Worm (Caenorhabditis elegans) whole organism, L4/young adult: ENCODE results near the gene F02E8.4.
A peak's percentile ranks its signal among the peaks of the same experiment; 100 is the strongest.

Source experiments
- W03F9.2 ChIP-seq: fragments of 150-350 bp; optimal IDR thresholded peaks from 2 replicates; lab custom pipeline; 2014; ENCODE audit warnings: missing biosample characterization, missing genetic modification characterization
- dao-5 ChIP-seq: sonication (generic microtip); optimal IDR thresholded peaks from 2 replicates; lab custom pipeline; 2016; ENCODE audit warnings: missing genotype, missing genetic modification characterization, moderate library complexity, missing compliant biosample characterization
- him-1 ChIP-seq: sonication (generic microtip); optimal IDR thresholded peaks from 2 replicates; lab custom pipeline; 2016; ENCODE audit warnings: missing genotype, missing genetic modification reagents, missing genetic modification characterization, missing compliant biosample characterization

F02E8.4 gene

DNA sequence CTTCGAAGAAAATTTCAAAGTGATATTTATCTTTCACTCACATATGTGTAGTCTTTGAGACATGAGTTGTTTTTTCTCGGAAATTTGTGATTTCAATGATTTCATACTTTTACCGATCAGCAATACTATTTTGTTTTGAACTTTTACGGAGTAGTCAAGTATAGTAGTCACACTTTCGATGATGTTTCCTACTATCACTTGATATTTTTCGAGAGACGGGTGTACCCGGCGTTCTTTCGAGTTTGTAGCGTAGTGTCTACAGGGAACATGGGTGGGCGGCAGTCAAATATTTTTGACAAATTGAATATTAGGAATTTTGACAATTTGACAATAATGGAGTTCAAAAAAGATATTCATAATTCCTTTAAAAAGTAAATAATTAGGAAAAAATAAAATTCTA lies 15.1 kb upstream of the F02E8.4 start:
- TF ChIP-seq dao-5 (tag; lab: Kevin White, UChicago): no peak
- no peak for TF ChIP-seq him-1 (tag; lab: Kevin White, UChicago)
- no peak for TF ChIP-seq W03F9.2 (tag; lab: Kevin White, UChicago)

DNA sequence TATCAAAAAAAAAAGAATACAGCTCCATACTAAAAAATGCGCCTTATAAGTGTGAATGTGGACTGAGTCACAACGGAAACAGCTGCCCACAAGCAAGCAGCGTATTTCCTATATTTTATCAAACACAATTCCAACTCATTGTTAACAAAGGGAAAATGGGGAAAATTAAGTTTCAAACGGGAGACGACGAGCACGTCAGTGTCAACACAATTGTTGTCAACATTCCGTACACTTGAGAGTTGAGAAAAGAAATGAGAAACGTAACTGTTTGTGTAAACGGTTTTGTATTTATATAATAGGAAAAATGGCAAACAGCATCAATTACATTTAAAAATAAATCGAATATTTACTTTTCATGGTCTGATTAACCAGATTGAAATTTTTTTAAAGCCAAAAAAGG lies 14.3 kb upstream of the F02E8.4 start:
- TF ChIP-seq him-1 (tag; lab: Kevin White, UChicago) (no peak), dao-5 (tag; lab: Kevin White, UChicago) (no peak), W03F9.2 (tag; lab: Kevin White, UChicago) (no peak)

DNA sequence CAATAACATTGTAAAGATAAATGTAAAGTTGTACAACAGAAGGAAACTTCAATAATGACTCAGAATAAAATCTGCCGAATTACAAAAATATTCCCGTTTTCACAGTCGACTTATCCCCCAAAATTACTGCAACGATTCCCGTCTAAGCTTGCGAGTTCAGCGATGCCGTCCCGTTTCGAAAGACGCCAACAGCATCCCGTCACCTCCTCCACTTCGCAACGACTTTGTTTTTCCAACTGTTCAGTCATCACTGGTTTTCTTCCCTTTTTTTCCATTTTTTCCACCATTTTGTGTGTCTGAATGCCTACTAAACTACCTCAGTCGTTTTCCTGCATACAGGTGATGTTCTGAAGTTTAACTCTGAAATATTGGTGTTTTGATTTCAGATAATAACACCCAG lies 13.3 kb upstream of the F02E8.4 start, which contains the start of gene F15A8.1:
Gene F15A8.1 (plus strand): TSS at position 301 of the 400 bp plus-strand sequence.
- TF ChIP-seq dao-5 (tag; lab: Kevin White, UChicago) (no peak), him-1 (tag; lab: Kevin White, UChicago) (no peak), W03F9.2 (tag; lab: Kevin White, UChicago) (no peak)

DNA sequence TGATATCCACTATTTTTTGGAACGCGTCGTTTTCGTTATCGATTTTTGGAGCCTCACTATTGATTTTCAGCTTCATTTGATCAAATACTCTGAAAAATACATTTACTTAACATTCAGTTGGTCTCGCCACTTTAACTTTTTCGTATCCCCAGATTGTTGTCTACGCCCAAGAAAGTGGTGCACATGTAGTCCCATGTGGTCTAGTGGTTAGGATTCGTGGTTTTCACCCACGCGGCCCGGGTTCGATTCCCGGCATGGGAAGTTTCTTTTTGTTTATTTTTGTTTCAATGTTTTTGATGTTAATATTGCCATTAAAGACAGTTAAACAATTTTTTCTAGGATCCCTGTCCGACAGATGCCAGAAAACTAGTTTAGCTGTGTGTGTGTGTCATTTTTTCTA lies 9.8 kb upstream of the F02E8.4 start:
- TF ChIP-seq him-1 (tag; lab: Kevin White, UChicago) (peak; percentile 34), dao-5 (tag; lab: Kevin White, UChicago) (peak; percentile 44), W03F9.2 (tag; lab: Kevin White, UChicago) (peak; percentile 16)

DNA sequence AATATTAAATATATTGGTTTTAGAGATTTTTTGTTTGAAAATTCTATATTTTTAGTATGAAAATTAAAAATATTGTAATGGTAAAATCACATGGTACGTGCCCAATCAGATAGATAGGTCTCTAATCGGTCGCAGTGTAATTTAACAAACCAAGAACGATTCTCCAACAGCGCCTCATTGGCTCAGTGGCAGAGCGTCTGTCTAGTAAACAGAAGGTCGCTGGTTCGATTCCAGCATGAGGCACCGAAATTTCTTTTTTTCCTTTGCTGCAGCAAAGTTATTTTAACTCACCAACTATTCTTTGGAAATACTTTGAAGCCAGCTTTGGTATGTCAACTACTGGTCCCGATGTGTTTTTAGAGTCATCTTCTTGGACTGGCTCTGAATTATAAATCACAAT lies 9.1 kb upstream of the F02E8.4 start:
- TF ChIP-seq W03F9.2 (tag; lab: Kevin White, UChicago) (no peak), dao-5 (tag; lab: Kevin White, UChicago) (peak; percentile 49), him-1 (tag; lab: Kevin White, UChicago) (no peak)

DNA sequence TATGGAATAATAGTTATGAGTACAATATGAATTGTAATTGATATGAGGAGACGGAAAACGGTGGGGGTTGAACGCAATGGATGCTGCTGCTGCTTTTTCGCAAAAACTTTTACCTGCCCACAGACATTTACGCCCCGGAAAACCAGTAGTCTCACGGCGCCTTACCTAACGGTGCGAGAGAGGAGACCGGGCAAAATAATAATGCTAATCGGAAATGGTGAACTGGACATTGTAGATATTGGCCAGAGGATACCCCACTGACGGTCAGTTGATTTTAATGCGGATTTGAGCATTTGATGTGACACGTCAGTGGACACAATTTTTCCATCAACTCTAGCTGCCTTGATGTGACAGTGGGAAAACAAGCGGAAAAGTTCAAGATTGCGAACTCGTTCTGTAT lies 5.6 kb upstream of the F02E8.4 start, which contains the start of gene mltn-13:
Gene mltn-13 (minus strand): TSS at position 101 of the 400 bp plus-strand sequence.
- TF ChIP-seq dao-5 (tag; lab: Kevin White, UChicago) (no peak), W03F9.2 (tag; lab: Kevin White, UChicago) (no peak), him-1 (tag; lab: Kevin White, UChicago) (no peak)

DNA sequence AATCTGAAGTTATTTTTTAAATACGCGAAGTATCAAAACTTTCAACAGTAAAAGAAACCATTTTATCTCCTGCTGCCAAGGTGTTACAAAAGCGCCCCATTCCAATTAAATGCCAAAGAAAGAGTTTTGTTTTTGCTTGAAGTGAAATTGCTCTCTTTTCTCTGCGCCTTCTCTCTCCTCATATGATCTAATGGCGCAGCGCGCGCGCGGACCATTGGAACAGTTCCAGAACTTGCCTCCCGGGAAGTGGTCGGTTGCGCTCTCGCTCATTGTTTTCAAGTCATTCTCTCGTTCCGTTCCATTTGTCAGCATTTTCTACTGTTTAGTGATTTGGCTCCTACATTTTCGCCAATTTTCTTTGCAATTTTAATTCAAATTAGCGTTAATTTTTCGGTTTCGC lies 2.0 kb upstream of the F02E8.4 start:
- TF ChIP-seq him-1 (tag; lab: Kevin White, UChicago) (no peak), dao-5 (tag; lab: Kevin White, UChicago) (no peak), W03F9.2 (tag; lab: Kevin White, UChicago) (no peak)

DNA sequence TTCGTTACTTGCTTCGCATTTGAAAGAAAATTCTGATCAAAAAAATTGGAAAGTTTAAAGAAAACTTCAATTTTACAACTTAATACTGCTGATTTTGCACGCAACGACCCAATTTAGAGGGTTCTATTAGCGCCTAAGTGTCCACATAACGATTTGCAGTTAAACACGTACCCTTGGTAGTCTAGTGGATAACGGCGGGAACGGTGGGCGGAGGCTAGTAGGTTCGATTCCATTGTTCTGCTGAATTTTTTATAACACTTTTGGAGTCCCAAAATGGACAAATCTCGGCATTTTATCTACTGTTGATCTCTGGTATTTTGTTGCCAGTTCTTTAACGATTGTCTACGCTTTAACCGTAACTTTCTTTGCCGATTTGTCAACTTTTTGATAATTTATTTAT lies 819 bp upstream of the F02E8.4 start:
- TF ChIP-seq dao-5 (tag; lab: Kevin White, UChicago): no peak

DNA sequence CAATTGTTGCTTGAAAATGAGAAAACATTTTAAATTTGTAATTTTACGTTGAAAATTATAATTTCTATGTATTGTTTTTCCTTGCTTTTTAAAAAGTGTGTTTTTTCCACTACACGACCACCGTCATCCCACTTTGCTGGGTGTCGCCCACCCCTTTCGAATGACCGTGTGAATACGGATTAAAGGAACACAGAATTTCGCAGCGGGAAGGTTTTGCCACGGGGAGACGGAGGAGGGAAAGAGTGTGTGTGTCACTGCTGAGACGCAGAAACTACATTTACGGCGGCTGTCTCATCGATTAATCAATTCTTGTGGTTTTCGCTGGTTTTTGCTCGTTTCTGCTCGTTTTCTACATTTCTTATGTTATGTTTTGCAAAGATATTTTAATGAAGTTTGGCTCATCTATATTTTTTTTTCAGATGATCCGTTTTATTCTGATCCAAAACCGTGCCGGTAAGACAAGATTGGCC lies 4.0 kb downstream of the F02E8.4 start, which contains the start of gene aps-2:
Gene aps-2 (plus strand): TSS at position 420 of the 470 bp plus-strand sequence.
- TF ChIP-seq W03F9.2 (tag; lab: Kevin White, UChicago) (no peak), him-1 (tag; lab: Kevin White, UChicago) (no peak), dao-5 (tag; lab: Kevin White, UChicago) (no peak)

DNA sequence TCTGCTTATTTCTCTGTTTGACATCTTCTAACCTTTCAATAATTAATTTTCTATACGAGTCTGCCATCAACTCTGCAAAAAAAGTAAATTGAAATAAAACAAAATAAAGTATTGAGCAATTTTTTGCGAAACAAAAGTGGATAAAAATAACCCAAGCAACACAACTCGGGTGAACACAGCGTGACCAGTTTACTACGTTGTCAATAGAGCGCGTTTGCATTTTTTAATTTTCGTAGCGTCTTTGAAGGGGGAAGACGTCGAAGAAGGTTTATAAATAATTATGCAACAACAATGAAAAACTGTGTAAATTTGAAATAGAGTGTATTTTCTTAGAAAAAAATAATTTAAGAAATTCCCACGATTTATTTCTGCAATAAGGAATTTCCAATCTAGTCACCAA lies 8.5 kb downstream of the F02E8.4 start, which contains the start of gene atg-16.1:
Gene atg-16.1 (minus strand): TSS at position 76 of the 400 bp plus-strand sequence.
- no peak for TF ChIP-seq him-1 (tag; lab: Kevin White, UChicago)
- TF ChIP-seq W03F9.2 (tag; lab: Kevin White, UChicago): peak; percentile 35
- TF ChIP-seq dao-5 (tag; lab: Kevin White, UChicago): no peak

DNA sequence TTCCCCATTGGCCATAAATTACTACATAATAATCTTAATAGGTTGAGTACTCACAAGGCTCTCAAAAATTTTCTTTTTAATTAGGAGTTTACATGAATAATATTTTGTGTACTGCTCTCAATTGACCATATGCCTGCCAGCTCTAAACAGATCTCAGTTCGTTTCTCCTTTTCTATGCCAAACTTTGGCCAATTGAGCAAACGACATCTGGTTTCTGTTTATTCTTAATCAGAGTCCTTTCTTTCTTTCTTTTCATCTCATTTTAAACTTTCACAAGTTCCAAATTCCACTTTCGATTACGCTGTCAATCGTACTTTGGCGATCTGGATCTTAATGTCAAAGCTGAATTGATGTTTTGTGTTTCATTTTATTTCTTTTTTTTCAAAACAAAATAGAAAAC lies 10.4 kb downstream of the F02E8.4 start:
- TF ChIP-seq dao-5 (tag; lab: Kevin White, UChicago): no peak
- no peak for TF ChIP-seq him-1 (tag; lab: Kevin White, UChicago)
- TF ChIP-seq W03F9.2 (tag; lab: Kevin White, UChicago): no peak

DNA sequence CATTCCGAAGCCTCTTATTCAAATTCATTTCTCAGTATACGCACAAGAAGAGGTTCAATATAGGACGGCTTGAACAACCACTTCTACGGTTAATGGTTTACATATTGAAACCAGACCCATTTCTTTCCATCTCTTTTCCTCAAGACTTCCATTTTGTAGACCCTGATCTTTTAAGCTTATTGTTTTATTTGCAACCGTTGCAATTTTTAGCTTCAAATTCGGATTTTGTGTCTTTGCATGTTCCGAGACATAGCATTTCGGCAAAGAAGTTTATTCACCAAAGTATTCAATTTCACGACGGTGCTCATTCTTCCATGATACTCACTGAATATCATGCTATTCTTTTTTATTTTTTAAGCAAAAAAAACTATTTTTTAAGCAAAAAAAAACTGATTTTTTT lies 12.3 kb downstream of the F02E8.4 start, which contains the start of gene nmur-3:
Gene nmur-3 (plus strand): TSS at position 301 of the 400 bp plus-strand sequence.
- TF ChIP-seq dao-5 (tag; lab: Kevin White, UChicago): no peak
- no peak for TF ChIP-seq him-1 (tag; lab: Kevin White, UChicago)
- no peak for TF ChIP-seq W03F9.2 (tag; lab: Kevin White, UChicago)

DNA sequence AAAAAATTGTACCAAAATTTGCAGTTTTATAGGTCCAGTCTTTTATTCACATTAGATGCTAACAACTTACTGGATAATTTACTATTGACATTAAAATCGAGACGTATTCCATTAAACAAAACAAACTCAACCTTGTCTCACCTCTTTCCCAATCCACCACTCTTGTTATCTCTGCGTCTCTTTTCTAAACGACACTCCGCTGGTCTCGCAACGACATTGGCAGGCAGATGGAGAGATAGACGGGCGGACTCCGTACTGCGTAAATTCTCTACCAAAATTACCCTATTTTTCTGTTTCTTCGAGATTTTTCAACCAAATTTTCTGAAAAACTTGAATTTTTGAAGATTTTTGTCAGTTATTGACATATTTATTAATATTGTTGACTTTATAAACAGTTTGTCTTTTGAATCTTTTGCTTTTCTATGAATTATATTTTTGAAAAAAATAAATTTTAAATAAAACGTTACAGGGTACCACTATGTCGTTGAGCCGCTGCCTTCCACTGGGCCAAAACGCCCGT lies 15.4 kb downstream of the F02E8.4 start, which contains the start of gene asb-2:
Gene asb-2 (plus strand): TSS at position 470 of the 520 bp plus-strand sequence.
- TF ChIP-seq him-1 (tag; lab: Kevin White, UChicago) (peak; percentile 39), W03F9.2 (tag; lab: Kevin White, UChicago) (peak; percentile 82), dao-5 (tag; lab: Kevin White, UChicago) (no peak)

DNA sequence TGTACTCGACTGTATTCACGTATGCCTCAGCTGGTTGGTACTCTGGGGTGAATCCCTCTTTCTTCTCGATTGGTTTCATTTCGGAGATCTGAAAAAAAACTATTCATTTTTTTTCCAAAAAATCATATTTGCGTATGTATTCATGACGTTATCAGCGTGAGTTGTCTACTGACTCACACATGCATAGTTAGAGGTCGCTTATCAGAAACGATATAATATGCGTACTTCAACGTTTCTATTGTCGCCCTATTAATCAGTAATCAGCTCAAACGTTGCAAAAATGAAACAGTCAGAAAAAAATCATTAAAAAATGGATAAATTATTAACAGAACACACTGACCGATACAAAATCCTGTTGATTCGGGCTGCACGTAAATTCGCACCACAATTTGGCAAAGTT lies 24.6 kb downstream of the F02E8.4 start:
- TF ChIP-seq him-1 (tag; lab: Kevin White, UChicago) (no peak), dao-5 (tag; lab: Kevin White, UChicago) (no peak), W03F9.2 (tag; lab: Kevin White, UChicago) (no peak)
